Worm (Caenorhabditis elegans): Measurements from ENCODE around the gene his-40.

his-40 gene

DNA sequence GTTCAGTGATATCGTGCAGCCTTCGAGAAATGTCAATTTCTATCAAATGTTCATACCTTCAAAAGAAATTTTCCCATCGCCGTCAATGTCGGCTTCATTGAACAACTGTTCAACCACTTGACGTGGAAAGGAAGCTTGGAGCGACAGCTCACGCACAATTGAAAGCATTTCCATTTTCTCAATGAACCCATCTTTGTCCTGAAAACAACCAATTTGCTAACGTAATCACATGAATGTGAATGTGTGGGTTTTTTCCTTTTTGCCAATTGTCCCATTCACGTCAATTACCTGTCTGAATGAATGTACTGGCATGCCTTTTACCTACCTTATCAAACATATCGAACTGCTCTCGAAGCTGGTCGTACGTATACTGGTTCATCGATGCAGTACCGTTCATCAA is 13.6 kb upstream of the his-40 start:
- TF ChIP-seq unc-62 (GFP tag; optimal IDR thresholded peaks at IDR 0.05) = no peak

DNA sequence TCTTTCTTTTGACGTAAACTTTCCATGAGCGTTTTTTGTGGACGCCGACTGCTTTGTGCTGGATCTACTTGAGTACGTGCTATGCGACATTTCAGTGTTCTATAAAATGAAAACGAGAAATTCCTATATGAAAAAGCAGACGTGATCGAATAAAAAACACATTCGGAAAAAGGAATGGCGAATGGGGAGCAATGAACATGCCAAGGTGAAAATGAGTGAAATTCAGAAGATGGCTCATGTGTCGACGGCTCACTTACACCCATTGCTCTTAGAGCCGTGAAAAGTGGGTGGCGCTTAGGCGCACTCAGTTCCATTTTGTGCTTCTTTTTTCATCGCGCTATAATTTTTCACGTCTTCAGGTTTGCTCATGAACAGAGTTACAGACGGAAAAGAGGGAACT is 11.3 kb upstream of the his-40 start, which contains the start of gene K03A1.4:
Gene K03A1.4, minus strand, starts transcription at position 101 of the 400 bp plus-strand sequence.
- TF ChIP-seq unc-62 (GFP tag; optimal IDR thresholded peaks at IDR 0.05) = no peak

DNA sequence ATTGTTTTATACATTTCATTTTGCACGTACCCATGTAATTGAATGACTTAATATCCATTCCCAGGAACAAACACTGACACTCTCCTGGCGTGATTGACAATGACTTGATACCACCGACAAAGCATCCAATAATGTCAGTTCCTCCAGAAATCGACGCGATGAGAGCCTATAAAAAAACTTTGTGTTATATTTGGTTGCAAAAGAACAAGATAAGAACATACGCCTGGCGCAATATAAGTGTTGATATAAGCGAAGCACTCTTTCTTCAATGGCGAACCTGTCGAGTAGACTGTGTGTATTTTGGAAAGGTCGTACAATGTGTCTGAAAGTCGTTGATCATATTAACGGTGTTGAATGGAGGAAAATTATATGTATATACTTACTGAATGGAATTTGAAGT is 6.8 kb upstream of the his-40 start:
- no peak for TF ChIP-seq unc-62 (GFP tag; optimal IDR thresholded peaks at IDR 0.05)

DNA sequence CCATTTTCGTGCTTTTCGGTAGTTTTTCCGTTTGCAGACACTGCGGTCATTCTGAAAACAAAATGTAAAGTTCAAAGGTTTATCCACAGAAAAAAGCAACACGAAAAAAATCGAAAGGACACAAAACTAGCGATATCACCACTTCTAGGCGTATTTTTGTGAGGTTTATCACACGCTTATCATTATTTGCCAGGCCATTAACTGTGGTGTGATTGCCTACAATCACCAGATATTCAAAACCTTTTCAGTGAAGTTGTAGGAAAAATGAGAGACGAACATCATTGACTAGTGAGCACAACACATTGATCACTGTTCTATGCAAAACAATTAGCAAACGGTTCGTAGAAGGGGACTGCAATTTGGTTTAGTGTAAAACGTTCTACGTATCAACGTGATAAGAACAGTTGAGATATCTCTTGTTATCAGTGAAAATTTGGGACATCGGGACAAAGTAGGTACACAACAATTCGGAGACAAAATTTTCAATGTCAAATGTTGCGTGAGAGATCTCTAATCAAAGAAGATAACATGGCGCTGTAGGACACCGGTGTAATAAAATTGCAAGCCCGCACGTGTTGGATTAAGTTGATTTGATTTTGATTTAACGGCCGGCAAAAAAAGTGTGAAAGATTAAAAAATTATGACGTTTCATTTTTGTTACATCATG is 4.3 kb upstream of the his-40 start, which contains the start of gene sur-5:
Gene sur-5, minus strand, starts transcription at position 51 of the 667 bp plus-strand sequence.
- TF ChIP-seq unc-62 (GFP tag; optimal IDR thresholded peaks at IDR 0.05) = no peak

DNA sequence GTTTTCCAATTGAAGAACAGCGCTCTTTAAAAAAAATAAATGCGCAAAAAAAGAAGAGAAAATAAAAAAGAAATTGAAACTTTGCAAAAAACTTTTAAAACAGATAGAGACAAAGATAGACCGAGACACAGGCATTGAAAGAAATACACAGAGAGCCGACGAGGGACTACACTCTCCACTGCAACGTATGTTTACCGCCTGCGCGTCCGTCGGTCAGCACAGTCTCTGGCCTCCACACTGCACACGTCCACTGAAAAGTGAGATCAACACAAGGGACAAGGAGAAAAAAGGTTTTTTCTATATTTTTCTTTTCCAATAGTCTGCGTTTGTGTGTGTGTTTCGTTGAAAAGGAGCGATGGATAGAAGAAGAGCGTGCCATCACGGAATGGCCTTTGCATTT is 3.5 kb upstream of the his-40 start:
- no peak for TF ChIP-seq unc-62 (GFP tag; optimal IDR thresholded peaks at IDR 0.05)

DNA sequence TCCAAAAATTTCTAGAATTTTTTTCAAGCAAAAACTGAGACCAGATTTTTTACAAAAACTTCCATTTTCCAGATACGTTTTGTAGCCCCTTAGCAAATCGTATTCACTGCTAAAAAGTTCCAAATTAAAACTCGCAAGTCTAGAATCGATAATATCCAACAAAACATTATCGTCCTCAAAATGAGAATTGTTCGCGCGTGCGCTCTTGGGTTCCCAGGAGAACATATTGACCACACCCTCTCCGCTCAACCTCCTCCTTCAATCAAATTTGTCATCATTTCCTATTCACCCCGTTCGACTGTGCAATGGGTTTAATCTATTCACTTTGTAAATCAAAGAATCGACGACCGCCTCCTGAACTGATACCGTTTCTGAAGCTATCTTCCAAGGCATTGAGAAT is 2.0 kb downstream of the his-40 start:
- no peak for TF ChIP-seq unc-62 (GFP tag; optimal IDR thresholded peaks at IDR 0.05)

DNA sequence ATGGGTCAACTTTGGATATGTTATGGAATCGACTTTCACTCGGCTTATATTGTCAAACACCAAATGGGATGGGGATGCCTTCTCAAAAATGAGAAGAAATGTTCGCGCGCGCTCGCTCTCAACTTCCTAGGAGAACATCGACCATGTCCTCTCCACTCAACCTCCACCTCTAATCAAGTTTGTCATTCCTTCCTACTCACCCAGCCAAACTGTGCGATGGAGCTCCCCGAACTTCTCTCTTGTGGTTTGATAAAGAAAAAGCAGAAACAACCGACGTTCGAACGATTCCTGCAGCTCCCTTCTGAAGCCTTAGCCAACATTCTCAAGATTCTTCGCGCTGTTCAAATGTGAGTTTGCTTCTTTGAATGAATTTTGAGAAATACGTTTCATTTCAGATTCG is 3.3 kb downstream of the his-40 start:
- TF ChIP-seq unc-62 (GFP tag; optimal IDR thresholded peaks at IDR 0.05) = no peak

DNA sequence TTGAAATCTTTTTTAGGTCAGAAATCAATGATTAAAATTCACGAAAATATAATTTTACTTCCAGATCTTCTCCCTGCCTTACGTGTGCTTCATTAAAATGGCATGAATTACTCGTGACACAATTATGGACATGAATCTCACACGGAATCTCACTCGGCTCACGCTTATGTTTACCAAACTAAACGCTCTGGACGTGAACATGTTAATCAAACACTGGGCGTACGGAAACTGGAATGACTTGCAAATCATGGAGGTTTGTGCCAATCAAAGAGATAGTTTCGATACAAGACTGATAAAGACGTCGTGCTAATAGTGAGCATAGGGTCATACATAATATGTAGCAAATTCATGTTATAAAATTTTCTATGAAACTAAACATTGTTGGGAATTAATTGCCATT is 4.7 kb downstream of the his-40 start:
- TF ChIP-seq unc-62 (GFP tag; optimal IDR thresholded peaks at IDR 0.05) = no peak

DNA sequence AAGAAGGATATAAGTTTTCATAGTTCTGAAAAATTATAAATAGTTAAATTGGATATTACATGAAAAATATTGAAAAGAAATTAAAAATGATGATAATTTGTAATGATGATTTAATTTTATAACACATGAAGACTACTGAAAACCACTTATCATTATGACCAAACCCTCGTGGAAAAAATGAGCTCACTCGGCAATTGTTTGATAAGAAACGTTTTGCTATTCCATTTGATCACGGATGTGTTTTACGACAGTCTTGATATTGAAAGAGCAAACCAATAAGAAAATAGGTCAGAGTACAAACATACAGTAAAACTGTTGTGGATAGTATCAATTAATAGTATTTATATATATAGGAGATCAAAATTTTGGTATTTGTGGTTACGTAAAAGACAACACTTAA is 5.4 kb downstream of the his-40 start, which contains the start of gene spp-3:
Gene spp-3, minus strand, starts transcription at position 25 of the 400 bp plus-strand sequence.
- no peak for TF ChIP-seq unc-62 (GFP tag; optimal IDR thresholded peaks at IDR 0.05)

DNA sequence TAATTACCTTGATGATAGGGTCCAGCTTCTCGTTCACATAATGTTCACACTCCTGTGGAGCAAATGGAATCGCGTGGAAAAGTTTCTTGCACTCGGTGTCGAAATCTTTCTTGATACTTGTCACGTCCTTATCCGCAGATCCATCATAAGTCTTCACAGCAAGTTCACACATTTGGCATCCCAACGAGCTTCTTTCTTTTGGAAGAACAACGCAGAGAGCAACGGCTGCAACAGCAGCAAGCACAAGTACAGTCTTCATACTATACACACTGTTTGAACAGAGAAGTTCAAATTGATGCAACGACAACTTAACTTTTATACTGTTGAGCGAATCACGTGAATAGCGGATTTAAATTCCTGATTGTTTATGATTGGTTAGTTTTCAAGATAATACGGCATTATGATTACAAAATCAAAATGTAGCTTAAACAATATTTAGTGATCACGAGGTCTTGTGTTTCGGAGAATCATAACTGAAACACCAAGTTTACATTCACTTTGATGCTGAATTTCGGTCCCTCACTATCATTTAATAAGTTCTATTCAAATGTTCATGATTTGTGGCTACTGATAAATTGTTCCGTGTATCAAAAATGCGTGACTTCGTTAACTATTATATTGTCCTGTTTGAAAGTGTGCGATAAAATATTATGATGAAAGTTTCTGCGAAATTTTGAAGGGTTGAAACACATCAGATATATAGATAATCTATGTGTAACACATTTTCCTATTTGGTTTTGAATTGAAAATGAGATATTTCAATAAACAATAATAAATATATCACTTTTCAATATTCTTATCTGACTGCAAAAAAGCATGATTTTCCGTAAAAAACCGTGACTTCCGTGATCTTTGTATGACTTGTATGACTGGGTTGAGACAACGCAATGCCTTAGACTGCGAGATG is 6.8 kb downstream of the his-40 start, which contains the start of the genes spp-2 and spp-6:
Gene spp-2, minus strand, starts transcription at position 334 of the 907 bp plus-strand sequence.
Gene spp-6, plus strand, starts transcription at position 857 of the 907 bp plus-strand sequence.
- TF ChIP-seq unc-62 (GFP tag; optimal IDR thresholded peaks at IDR 0.05) = no peak

DNA sequence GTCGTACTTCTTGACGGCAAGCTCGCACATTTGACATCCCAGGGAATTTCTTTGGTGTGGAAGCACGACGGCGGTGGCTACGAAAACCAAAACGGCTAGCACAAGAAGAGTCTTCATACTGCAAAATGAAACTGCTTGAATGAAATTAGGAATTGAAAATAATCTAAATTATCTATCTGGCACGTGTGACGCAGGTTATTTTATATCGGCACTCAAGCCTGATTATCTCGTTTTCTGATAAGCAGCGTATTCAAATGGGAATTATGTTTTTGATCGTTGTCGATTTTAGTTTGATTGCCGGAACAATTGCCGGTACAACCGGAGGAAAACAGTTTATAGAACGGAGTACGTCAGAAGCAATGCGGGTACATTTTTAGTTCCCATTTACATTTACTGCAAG is 8.7 kb downstream of the his-40 start, which contains the start of gene spp-4:
Gene spp-4, minus strand, starts transcription at position 118 of the 400 bp plus-strand sequence.
- TF ChIP-seq unc-62 (GFP tag; optimal IDR thresholded peaks at IDR 0.05) = no peak

DNA sequence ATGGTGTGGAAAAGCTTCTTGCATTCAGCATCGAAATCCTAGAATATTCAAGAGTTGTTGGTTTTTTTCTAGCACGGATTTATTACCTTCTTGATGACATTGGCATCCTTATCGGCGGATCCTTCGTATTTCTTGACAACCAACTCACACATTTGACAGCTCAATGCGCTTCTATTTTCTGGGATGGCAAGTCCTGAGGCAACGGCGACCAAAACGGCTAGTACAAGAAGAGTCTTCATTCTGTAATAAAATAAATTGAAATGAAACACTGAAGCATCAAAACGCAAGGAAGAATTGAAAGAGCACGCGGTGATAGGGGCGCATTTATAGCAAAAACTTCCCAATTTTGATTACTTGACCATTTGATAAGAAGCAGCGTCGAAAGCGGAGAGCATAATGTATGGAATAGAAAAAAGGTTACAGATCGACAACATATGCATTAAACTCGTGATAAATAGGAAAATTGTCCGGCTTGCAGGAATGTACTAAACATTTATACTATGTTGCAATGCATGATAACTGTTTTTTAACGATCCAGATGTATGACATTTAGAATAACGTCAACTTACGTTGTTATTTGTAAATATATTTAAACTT is 10.3 kb downstream of the his-40 start, which contains the start of gene spp-5:
Gene spp-5, minus strand, starts transcription at position 240 of the 597 bp plus-strand sequence.
- TF ChIP-seq unc-62 (GFP tag; optimal IDR thresholded peaks at IDR 0.05) = no peak

DNA sequence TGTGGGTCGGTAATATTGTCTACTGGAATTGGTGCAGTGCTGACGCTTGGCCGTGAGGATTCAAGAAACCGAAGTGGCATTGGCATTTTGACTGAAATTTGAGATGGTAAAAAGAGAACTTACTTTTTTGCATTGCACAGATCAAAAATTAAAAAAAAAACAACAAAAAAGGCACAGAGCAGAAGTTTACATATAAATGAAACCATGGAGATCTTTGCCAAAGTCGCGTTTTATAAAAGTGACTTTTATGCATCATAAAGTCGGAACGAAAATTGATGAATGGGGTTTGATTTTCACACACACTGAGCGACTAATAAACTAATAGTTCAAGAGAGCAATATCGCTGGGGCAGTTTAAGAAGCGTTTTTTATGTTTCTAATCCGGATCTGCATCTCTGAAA is 12.4 kb downstream of the his-40 start, which contains the start of gene T08A9.13:
Gene T08A9.13, minus strand, starts transcription at position 101 of the 400 bp plus-strand sequence.
- TF ChIP-seq unc-62 (GFP tag; optimal IDR thresholded peaks at IDR 0.05) = no peak

DNA sequence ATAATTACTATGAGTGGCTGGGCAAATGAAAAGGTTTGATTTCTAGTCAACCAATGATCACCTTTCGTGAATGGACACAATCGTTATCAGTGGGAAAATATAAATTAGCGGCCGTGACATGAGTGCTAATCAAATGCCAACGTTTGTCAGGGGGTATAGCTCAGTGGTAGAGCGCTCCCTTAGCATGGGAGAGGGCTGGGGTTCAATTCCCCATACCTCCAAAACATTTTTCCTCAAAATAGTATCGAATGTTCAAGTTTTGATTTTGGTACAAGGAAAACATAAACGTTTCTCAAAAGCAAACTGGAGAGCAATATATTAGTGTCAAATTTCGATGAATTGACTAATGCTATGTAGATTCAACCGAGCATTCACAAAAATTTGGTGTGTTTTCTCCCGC is 13.7 kb downstream of the his-40 start:
- no peak for TF ChIP-seq unc-62 (GFP tag; optimal IDR thresholded peaks at IDR 0.05)

DNA sequence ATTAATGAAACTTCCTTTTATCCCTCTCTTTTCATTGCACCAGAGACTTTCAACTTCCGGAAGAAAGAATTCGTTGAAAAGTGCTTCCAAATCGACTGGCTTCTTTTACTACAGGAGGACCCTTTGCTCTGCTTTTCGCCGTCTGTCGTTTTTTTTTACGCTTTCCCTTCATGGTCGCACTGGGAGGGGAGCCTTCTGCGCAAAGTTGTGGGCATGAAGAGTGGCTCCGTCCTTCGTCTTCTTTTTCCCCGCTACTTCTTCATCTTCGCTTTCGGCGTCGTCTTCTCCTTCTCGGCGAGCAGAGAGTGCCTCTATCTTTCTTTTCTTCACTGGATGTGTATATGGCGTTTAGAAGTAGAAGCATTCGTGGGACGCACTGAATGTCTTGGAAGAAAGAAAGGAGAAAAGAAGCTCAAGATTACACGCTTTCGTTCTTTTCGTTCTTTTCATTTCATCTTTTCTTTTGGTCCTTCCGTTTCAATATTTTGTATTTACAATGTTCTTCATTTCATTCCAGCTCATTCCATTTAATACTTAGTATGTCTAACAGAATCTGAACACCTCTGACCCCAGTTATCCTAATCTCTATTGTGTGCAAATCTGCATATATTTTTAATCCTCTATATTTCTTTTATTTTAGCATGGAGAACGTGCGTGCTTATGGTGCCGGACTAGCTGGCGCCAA is 17.2 kb downstream of the his-40 start, which contains the start of gene sng-1:
Gene sng-1, plus strand, starts transcription at position 635 of the 685 bp plus-strand sequence.
- TF ChIP-seq unc-62 (GFP tag; optimal IDR thresholded peaks at IDR 0.05) = no peak
